Worm (Caenorhabditis elegans): ENCODE results near the gene gldi-7.
A peak's percentile ranks its signal among the peaks of the same experiment; 100 is the strongest.

DNA sequence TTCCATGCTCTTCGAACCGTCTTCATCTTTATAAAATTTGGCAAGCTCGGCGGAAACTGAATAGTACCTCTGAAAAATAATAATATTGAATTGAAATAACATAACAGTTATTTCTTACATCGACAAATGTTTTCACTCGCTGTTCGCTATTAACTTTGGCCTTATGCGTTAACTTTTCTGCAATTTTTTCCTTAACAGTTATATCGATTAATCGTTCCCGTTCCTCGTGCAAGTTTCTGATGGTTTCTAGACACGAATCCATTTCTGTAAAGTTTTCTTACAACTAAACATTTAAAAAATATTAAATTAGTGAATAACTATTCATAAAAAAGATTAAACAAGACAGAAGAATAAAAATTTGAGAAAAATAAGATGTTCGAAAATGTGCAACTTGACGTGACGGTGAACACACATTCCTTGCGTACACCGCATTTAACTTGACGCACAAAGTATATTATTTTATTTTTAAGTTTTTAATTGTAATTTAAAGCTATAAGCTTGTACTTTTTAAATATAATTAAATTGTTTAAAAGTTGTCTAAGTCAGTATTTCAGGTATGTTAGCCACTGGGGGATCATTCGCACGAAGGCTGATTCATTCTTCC, 5.8 kb downstream of the gldi-7 start, which contains the start of the genes prp-9 and mrps-18B:
- TF ChIP-seq hlh-11 (tag; optimal IDR thresholded peaks at IDR 0.05) (no peak), ceh-62 (tag; optimal IDR thresholded peaks at IDR 0.05) (no peak), tag-97 (GFP tag; IDR thresholded peaks at IDR 0.05) (no peak), ama-1 (optimal IDR thresholded peaks at IDR 0.05) (no peak), zag-1 (tag; optimal IDR thresholded peaks at IDR 0.05) (no peak), mdl-1 (tag; optimal IDR thresholded peaks at IDR 0.05) (no peak), snpc-4 (tag; optimal IDR thresholded peaks at IDR 0.05) (no peak), nhr-11 (tag; optimal IDR thresholded peaks at IDR 0.05) (no peak), aly-2 (tag; optimal IDR thresholded peaks at IDR 0.05) (no peak), ceh-82 (tag; optimal IDR thresholded peaks at IDR 0.05) (no peak), skn-1 (tag; optimal IDR thresholded peaks at IDR 0.05) (no peak), hlh-30 (tag; optimal IDR thresholded peaks at IDR 0.05; ENCODE audit: insufficient read depth) (peak; percentile 23), rbr-2 (tag; optimal IDR thresholded peaks at IDR 0.05) (no peak), madf-9 (GFP tag; conservative IDR thresholded peaks at IDR 0.05) (no peak)

Data from whole organism, L4 larva.